Worm (Caenorhabditis elegans) whole organism, late embryonic: ENCODE measurements around the gene cdka-1.

Source experiments
- Y22D7AL.16 ChIP-seq: sonication (generic microtip); optimal IDR thresholded peaks from 2 replicates; lab custom pipeline; 2016; ENCODE audit warnings: missing genetic modification characterization, missing compliant biosample characterization
- ama-1 ChIP-seq: fragments of 150-350 bp; optimal IDR thresholded peaks from 2 replicates; lab custom pipeline; 2014
- elt-2 ChIP-seq: sonication (generic microtip); optimal IDR thresholded peaks from 2 replicates; lab custom pipeline; 2016; ENCODE audit warnings: missing genetic modification reagents, missing genetic modification characterization, missing compliant biosample characterization
- ets-4 ChIP-seq: sonication (generic microtip); optimal IDR thresholded peaks from 2 replicates; lab custom pipeline; 2016; ENCODE audit warnings: missing genetic modification characterization, missing compliant biosample characterization
- fkh-10 ChIP-seq: fragments of 150-350 bp; optimal IDR thresholded peaks from 2 replicates; lab custom pipeline; 2014; ENCODE audit warnings: missing biosample characterization, missing genetic modification reagents, missing genetic modification characterization
- nhr-11 ChIP-seq: fragments of 150-350 bp; optimal IDR thresholded peaks from 2 replicates; lab custom pipeline; 2014; ENCODE audit warnings: missing biosample characterization, missing genetic modification characterization
- unc-3 ChIP-seq, 2 experiments: fragments of 200-800 bp in 1 of 2; sonication (Bioruptor generic) in 1 of 2; sonication (generic microtip) in 1 of 2; conservative IDR thresholded peaks in 1 of 2; optimal IDR thresholded peaks in 1 of 2; 2 replicates each; pipeline versions ENCODE4 v1.3.6 to Lab custom; 2016 to 2022; ENCODE audit warnings: missing compliant biosample characterization in 2 of 2, missing genetic modification characterization in 2 of 2, missing genetic modification reagents in 1 of 2

- TF ChIP-seq ama-1 (lab: Kevin White, UChicago) (no peak), elt-2 (tag; lab: Kevin White, UChicago) (no peak), unc-3 (GFP tag; conservative IDR thresholded peaks at IDR 0.05; lab: Robert Waterston, UW) (no peak), unc-3 (tag; optimal IDR thresholded peaks at IDR 0.05; lab: Kevin White, UChicago) (no peak), ets-4 (tag; lab: Kevin White, UChicago) (no peak), fkh-10 (GFP tag; lab: Kevin White, UChicago) (no peak), Y22D7AL.16 (no peak), nhr-11 (tag; lab: Kevin White, UChicago) (no peak)
These were observed 23.6 kb upstream of the cdka-1 start, which contains the start of gene clec-153 for ce11 chrIII:4634947-4635346.
